Worm (Caenorhabditis elegans) whole organism, late embryonic: Measurements from ENCODE around the gene srsx-11.

Source experiments
- ahr-1 ChIP-seq: sonication (generic microtip); optimal IDR thresholded peaks from 2 replicates; lab custom pipeline; 2016; ENCODE audit warnings: missing genetic modification characterization, missing compliant biosample characterization
- ceh-14 ChIP-seq: sonication (generic microtip); optimal IDR thresholded peaks from 2 replicates; lab custom pipeline; 2016; ENCODE audit warnings: missing genotype, missing genetic modification characterization, missing compliant biosample characterization
- ceh-18 ChIP-seq: sonication (generic microtip); optimal IDR thresholded peaks from 2 replicates; lab custom pipeline; 2016; ENCODE audit warnings: missing genetic modification characterization, missing compliant biosample characterization
- ceh-19 ChIP-seq: fragments of 200-800 bp; sonication (Bioruptor generic); optimal IDR thresholded peaks from 2 replicates; lab custom pipeline; 2018; ENCODE audit warnings: mild to moderate bottlenecking, missing genetic modification characterization, missing compliant biosample characterization
- ceh-2 ChIP-seq: sonication (generic microtip); optimal IDR thresholded peaks from 2 replicates; lab custom pipeline; 2016; ENCODE audit warnings: missing genotype, missing genetic modification characterization, missing compliant biosample characterization
- ceh-30 ChIP-seq: fragments of 150-350 bp; optimal IDR thresholded peaks from 2 replicates; lab custom pipeline; 2014; ENCODE audit warnings: missing biosample characterization, missing genetic modification characterization
- ceh-31 ChIP-seq: sonication (generic microtip); optimal IDR thresholded peaks from 2 replicates; lab custom pipeline; 2016; ENCODE audit warnings: missing genetic modification characterization, missing compliant biosample characterization
- ceh-34 ChIP-seq: sonication (generic microtip); optimal IDR thresholded peaks from 2 replicates; lab custom pipeline; 2016; ENCODE audit warnings: mild to moderate bottlenecking, missing genetic modification characterization, missing compliant biosample characterization
- ceh-48 ChIP-seq: sonication (generic microtip); optimal IDR thresholded peaks from 2 replicates; lab custom pipeline; 2016; ENCODE audit warnings: missing genetic modification characterization, inconsistent platforms, missing compliant biosample characterization
- dve-1 ChIP-seq: sonication (generic microtip); optimal IDR thresholded peaks from 2 replicates; lab custom pipeline; 2017; ENCODE audit warnings: antibody characterized with exemption, mild to moderate bottlenecking, missing genetic modification characterization, missing compliant biosample characterization
- elt-2 ChIP-seq: sonication (generic microtip); optimal IDR thresholded peaks from 2 replicates; lab custom pipeline; 2016; ENCODE audit warnings: missing genetic modification reagents, missing genetic modification characterization, missing compliant biosample characterization
- fkh-6 ChIP-seq: sonication (generic microtip); optimal IDR thresholded peaks from 2 replicates; lab custom pipeline; 2016; ENCODE audit warnings: missing genetic modification characterization, missing compliant biosample characterization
- gmeb-2 ChIP-seq: sonication (generic microtip); optimal IDR thresholded peaks from 2 replicates; lab custom pipeline; 2016; ENCODE audit warnings: missing genetic modification characterization, inconsistent platforms, missing compliant biosample characterization
- hlh-13 ChIP-seq: fragments of 200-800 bp; sonication (Bioruptor generic); optimal IDR thresholded peaks from 2 replicates; lab custom pipeline; 2018; ENCODE audit warnings: mild to moderate bottlenecking, missing genetic modification characterization, missing compliant biosample characterization
- hlh-30 ChIP-seq: sonication (generic microtip); optimal IDR thresholded peaks from 2 replicates; lab custom pipeline; 2017; ENCODE audit warnings: antibody characterized with exemption, missing genetic modification characterization, missing compliant biosample characterization; ENCODE audit not compliant: insufficient read depth
- hlh-6 ChIP-seq: sonication (generic microtip); optimal IDR thresholded peaks from 2 replicates; lab custom pipeline; 2016; ENCODE audit warnings: missing genotype, missing genetic modification characterization, missing compliant biosample characterization
- hlh-8 ChIP-seq: sonication (generic microtip); optimal IDR thresholded peaks from 2 replicates; lab custom pipeline; 2016; ENCODE audit warnings: missing genotype, missing genetic modification characterization, missing compliant biosample characterization
- nfya-1 ChIP-seq: sonication (generic microtip); optimal IDR thresholded peaks from 2 replicates; lab custom pipeline; 2017; ENCODE audit warnings: missing genetic modification characterization, mild to moderate bottlenecking, missing compliant biosample characterization, antibody characterized with exemption, moderate library complexity
- odd-2 ChIP-seq: sonication (generic microtip); optimal IDR thresholded peaks from 2 replicates; lab custom pipeline; 2017; ENCODE audit warnings: antibody characterized with exemption, mild to moderate bottlenecking, missing genetic modification characterization, missing compliant biosample characterization
- pat-9 ChIP-seq: fragments of 200-800 bp; sonication (Bioruptor generic); optimal IDR thresholded peaks from 2 replicates; lab custom pipeline; 2018; ENCODE audit warnings: mild to moderate bottlenecking, missing genetic modification characterization, moderate library complexity, missing compliant biosample characterization
- pha-2 ChIP-seq: sonication (generic microtip); optimal IDR thresholded peaks from 2 replicates; lab custom pipeline; 2017; ENCODE audit warnings: mild to moderate bottlenecking, missing genetic modification characterization, missing compliant biosample characterization
- pha-4 ChIP-seq: fragments of 150-350 bp; optimal IDR thresholded peaks from 2 replicates; lab custom pipeline; 2018; ENCODE audit warnings: missing biosample characterization, missing genetic modification reagents, missing genetic modification characterization
- ref-2 ChIP-seq: sonication (generic microtip); optimal IDR thresholded peaks from 2 replicates; lab custom pipeline; 2016; ENCODE audit warnings: missing genetic modification characterization, missing compliant biosample characterization
- rnt-1 ChIP-seq: sonication (generic microtip); optimal IDR thresholded peaks from 2 replicates; lab custom pipeline; 2016; ENCODE audit warnings: missing genetic modification characterization, missing compliant biosample characterization
- sdc-2 ChIP-seq: sonication (generic microtip); optimal IDR thresholded peaks from 2 replicates; lab custom pipeline; 2016; ENCODE audit warnings: missing genotype, missing genetic modification characterization, missing compliant biosample characterization
- sox-2 ChIP-seq: fragments of 200-800 bp; sonication (Bioruptor generic); IDR thresholded peaks from 2 replicates; pipeline ENCODE4 v1.3.6; 2022; ENCODE audit warnings: missing genetic modification reagents, missing genetic modification characterization, missing compliant biosample characterization
- sox-4 ChIP-seq: sonication (generic microtip); optimal IDR thresholded peaks from 2 replicates; lab custom pipeline; 2017; ENCODE audit warnings: mild to moderate bottlenecking, missing genetic modification characterization, inconsistent platforms, missing compliant biosample characterization
- tbx-2 ChIP-seq: sonication (generic microtip); optimal IDR thresholded peaks from 2 replicates; lab custom pipeline; 2016; ENCODE audit warnings: missing genetic modification characterization, missing compliant biosample characterization
- ttx-3 ChIP-seq: sonication (generic microtip); optimal IDR thresholded peaks from 2 replicates; lab custom pipeline; 2016; ENCODE audit warnings: missing genetic modification reagents, missing genetic modification characterization, missing compliant biosample characterization
- unc-3 ChIP-seq, 2 experiments: fragments of 200-800 bp in 1 of 2; sonication (Bioruptor generic) in 1 of 2; sonication (generic microtip) in 1 of 2; conservative IDR thresholded peaks in 1 of 2; optimal IDR thresholded peaks in 1 of 2; 2 replicates each; pipeline versions ENCODE4 v1.3.6 to Lab custom; 2016 to 2022; ENCODE audit warnings: missing compliant biosample characterization in 2 of 2, missing genetic modification characterization in 2 of 2, missing genetic modification reagents in 1 of 2
- unc-42 ChIP-seq: sonication (generic microtip); optimal IDR thresholded peaks from 2 replicates; lab custom pipeline; 2016; ENCODE audit warnings: missing genotype, missing genetic modification characterization, missing compliant biosample characterization
- unc-55 ChIP-seq: sonication (generic microtip); optimal IDR thresholded peaks from 2 replicates; lab custom pipeline; 2017; ENCODE audit warnings: missing biosample characterization, missing genetic modification reagents, missing genetic modification characterization

The srsx-11 gene

ce11 chrV:4968775-4969174, 10.2 kb downstream of the srsx-11 start:
- TF ChIP-seq ceh-30 (tag; lab: Kevin White, UChicago) (no peak), pha-4 (tag; lab: Kevin White, UChicago) (no peak), unc-55 (GFP tag; lab: Kevin White, UChicago) (no peak), ttx-3 (tag; lab: Kevin White, UChicago) (no peak), odd-2 (tag; lab: Kevin White, UChicago) (no peak)

- TF ChIP-seq ceh-18 (tag; lab: Kevin White, UChicago) (no peak), hlh-30 (tag; lab: Kevin White, UChicago) (peak; percentile 50), tbx-2 (tag; lab: Kevin White, UChicago) (peak; percentile 2), unc-42 (tag; lab: Kevin White, UChicago) (peak; percentile 97), ref-2 (peak; percentile 27), hlh-8 (tag; lab: Kevin White, UChicago) (no peak), sox-2 (peak; percentile 28; the same call in 1 of the 2 replicates), ceh-31 (tag; lab: Kevin White, UChicago) (peak; percentile 78)
- TF ChIP-seq, all 69 proteins: peak for 6
These were observed 11.7 kb downstream of the srsx-11 start for ce11 chrV:4967238-4967637.

ce11 chrV:4965790-4966189, 13.2 kb downstream of the srsx-11 start:
- no peak for TF ChIP-seq odd-2 (tag; lab: Kevin White, UChicago)
- no peak for TF ChIP-seq pha-4 (tag; lab: Kevin White, UChicago)
- no peak for TF ChIP-seq hlh-13
- TF ChIP-seq hlh-8 (tag; lab: Kevin White, UChicago) = no peak
- TF ChIP-seq, all 69 proteins: peak for 0

ce11 chrV:4964671-4965420, 14.1 kb downstream of the srsx-11 start:
- TF ChIP-seq dve-1 = no peak
- TF ChIP-seq elt-2 = peak; percentile 79
- TF ChIP-seq, all 69 proteins: peak for 1

ce11 chrV:4964020-4964635, 14.8 kb downstream of the srsx-11 start:
- TF ChIP-seq ceh-14 (tag; lab: Kevin White, UChicago) (no peak), pha-2 (peak; percentile 13), unc-42 (tag; lab: Kevin White, UChicago) (peak; percentile 70), ceh-48 (tag; lab: Kevin White, UChicago) (peak; percentile 51), unc-55 (GFP tag; lab: Kevin White, UChicago) (peak; percentile 81), ahr-1 (no peak), ceh-18 (tag; lab: Kevin White, UChicago) (peak; percentile 39), ceh-19 (GFP tag; lab: Kevin White, UChicago) (peak; percentile 60), gmeb-2 (tag; lab: Kevin White, UChicago) (no peak), unc-3 (GFP tag; conservative IDR thresholded peaks at IDR 0.05; lab: Robert Waterston, UW) (no peak), unc-3 (tag; optimal IDR thresholded peaks at IDR 0.05; lab: Kevin White, UChicago) (peak; percentile 20), ceh-31 (tag; lab: Kevin White, UChicago) (peak; percentile 57), ref-2 (peak; percentile 64), rnt-1 (peak; percentile 34), hlh-30 (tag; lab: Kevin White, UChicago) (peak; percentile 7), nfya-1 (peak; percentile 65), ceh-2 (tag; lab: Kevin White, UChicago) (peak; percentile 51), ceh-34 (peak; percentile 71), sox-4 (tag; lab: Kevin White, UChicago) (no peak), sdc-2 (tag; lab: Kevin White, UChicago) (no peak), tbx-2 (tag; lab: Kevin White, UChicago) (peak; percentile 45), hlh-6 (tag; lab: Kevin White, UChicago) (peak; percentile 39), fkh-6 (tag; lab: Kevin White, UChicago) (peak; percentile 16), pat-9 (tag; lab: Kevin White, UChicago) (peak; percentile 21)
- TF ChIP-seq, all 69 proteins: peak for 18
